Worm (Caenorhabditis elegans) whole organism, L4/young adult: ENCODE data around the gene klc-2.

Source experiments
- W03F9.2 ChIP-seq: fragments of 150-350 bp; optimal IDR thresholded peaks from 2 replicates; lab custom pipeline; 2014; ENCODE audit warnings: missing biosample characterization, missing genetic modification characterization
- dao-5 ChIP-seq: sonication (generic microtip); optimal IDR thresholded peaks from 2 replicates; lab custom pipeline; 2016; ENCODE audit warnings: missing genotype, missing genetic modification characterization, moderate library complexity, missing compliant biosample characterization
- him-1 ChIP-seq: sonication (generic microtip); optimal IDR thresholded peaks from 2 replicates; lab custom pipeline; 2016; ENCODE audit warnings: missing genotype, missing genetic modification reagents, missing genetic modification characterization, missing compliant biosample characterization

Gene klc-2

DNA sequence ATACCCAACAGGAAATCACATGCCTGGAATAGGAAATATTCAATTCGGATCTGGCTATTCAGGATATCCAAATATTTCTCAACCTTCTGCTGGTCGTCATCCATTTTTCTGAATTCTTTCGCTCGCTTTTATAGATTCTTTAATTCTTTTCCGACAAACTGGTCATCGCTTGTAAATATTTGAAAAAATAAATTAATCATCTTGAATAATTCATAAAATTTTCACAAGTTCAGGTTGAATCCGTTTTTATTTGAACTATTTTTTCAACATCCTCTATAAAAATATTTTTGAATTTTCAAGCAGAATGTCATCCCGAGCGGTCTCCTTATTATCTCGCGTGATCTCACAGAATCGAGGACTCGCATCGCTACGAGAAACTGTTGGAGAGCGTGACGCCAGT, 12.2 kb upstream of the klc-2 start, which contains the start of gene mrpl-48:
TSS of gene mrpl-48 (plus strand) at position 301 of the 400 bp plus-strand sequence.
- TF ChIP-seq W03F9.2 (no peak), him-1 (no peak), dao-5 (tag; lab: Kevin White, UChicago) (no peak)

DNA sequence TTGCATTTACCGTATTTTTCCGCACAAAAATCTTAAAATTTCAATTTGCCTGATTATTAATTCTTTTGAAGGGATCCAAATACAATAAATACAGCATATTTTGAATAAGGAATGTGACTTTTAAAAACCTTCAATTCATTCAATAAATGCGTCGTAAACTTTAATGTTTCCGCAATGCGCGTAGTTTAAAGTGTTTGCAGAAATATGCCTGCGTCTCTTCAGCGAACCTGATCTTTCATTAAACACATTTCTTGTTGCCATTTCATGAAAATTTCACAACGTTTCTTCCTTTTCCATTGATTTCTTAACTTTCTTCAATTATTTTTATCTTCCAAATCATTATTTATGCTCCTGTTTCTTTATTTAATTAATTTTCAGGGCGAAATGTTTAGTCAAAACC, 11.1 kb upstream of the klc-2 start, which contains the start of gene vps-37:
TSS of gene vps-37 (plus strand) at position 378 of the 400 bp plus-strand sequence.
- no peak for TF ChIP-seq dao-5 (tag; lab: Kevin White, UChicago)
- peak; percentile 31 for TF ChIP-seq W03F9.2
- TF ChIP-seq him-1 = no peak

DNA sequence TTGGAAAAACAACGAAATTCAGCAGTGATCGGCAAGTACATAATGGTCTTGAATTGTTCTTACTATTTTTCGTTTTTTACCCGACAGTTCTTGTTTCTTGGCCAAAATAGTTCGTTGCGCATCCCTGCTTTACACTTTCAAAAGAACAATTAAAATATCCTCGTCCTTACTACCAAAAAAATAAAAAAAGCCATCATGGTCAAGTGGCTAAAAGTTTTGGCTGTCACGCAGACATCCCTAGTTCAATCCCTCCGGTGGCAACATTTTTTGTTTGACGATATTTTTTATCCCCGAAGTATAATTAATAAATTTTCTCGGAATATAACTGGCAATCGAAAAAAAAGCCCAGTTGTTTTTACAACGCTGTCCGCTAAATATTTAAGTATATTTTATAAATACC, 10.7 kb upstream of the klc-2 start:
- no peak for TF ChIP-seq W03F9.2
- no peak for TF ChIP-seq dao-5 (tag; lab: Kevin White, UChicago)
- TF ChIP-seq him-1 = no peak

ce11 chrV:5587955-5588354, 6.7 kb upstream of the klc-2 start:
- no peak for TF ChIP-seq W03F9.2
- TF ChIP-seq dao-5 (tag; lab: Kevin White, UChicago) = no peak
- TF ChIP-seq him-1 = no peak

DNA sequence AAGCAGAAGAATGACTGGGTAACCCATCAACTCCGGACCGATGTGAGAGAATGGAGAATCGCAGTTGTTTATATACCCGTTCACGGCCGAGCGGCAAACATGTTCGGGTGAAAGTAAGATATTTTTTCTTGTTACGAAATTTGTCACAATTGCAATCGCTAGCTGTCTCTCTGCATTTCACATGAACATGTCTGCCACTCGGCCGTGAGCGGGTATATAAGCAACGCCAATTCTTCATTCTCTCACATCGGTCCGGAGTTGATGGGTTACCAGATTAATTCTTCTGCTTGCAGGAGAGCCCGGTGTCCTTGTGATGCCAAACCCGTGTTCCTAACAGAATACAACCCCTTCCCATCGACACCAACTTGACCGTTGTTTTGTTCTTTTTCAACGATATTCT, 5.8 kb upstream of the klc-2 start:
- no peak for TF ChIP-seq him-1
- TF ChIP-seq W03F9.2 = no peak
- TF ChIP-seq dao-5 (tag; lab: Kevin White, UChicago) = no peak

DNA sequence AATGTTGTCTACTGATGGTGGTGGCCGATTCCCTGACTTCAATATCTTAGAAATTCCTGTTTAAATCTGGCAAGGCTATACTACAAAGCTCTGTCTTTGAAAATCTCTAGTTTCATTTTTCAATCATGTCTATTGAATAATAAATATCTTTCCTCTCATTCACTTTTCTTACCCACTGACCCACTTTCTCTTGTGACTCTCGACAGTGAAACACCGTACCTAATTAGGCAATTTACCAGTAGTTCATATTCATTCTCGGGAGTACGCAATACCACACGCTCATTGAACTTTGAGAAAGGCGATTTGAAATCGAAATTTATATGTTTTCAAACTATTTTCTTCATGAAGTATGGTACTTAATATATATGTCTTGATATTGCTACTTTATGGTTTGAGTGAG, 3.6 kb upstream of the klc-2 start, which contains the start of gene CD4.11:
TSS of gene CD4.11 (plus strand) at position 301 of the 400 bp plus-strand sequence.
- TF ChIP-seq him-1 = no peak
- no peak for TF ChIP-seq W03F9.2
- no peak for TF ChIP-seq dao-5 (tag; lab: Kevin White, UChicago)

DNA sequence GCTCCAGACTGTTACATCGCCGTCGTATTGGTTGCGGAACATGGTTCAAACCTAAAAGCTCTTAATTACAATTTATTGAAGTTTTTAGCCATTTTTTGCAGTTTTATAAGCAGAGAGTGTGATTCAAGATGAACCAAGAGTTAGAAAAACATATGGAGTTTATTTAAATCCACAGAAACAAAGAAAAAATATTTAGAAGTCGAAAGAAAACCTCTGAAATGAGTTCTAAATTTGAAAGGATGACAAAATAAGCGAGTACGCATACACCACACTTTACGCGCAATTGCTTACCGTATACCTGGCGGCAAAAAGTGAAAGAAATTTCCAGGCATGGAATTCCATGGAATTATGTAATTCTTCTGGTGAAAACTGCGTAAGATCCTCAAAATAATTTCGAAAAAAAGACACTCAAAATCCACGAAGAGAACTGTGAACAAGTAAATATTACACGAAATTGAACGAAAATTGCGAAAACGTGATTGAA, 3.1 kb upstream of the klc-2 start, which contains the start of gene pas-6:
TSS of gene pas-6 (minus strand) at position 51 of the 484 bp plus-strand sequence.
- TF ChIP-seq dao-5 (tag; lab: Kevin White, UChicago) = no peak
- no peak for TF ChIP-seq him-1
- peak; percentile 10 for TF ChIP-seq W03F9.2

DNA sequence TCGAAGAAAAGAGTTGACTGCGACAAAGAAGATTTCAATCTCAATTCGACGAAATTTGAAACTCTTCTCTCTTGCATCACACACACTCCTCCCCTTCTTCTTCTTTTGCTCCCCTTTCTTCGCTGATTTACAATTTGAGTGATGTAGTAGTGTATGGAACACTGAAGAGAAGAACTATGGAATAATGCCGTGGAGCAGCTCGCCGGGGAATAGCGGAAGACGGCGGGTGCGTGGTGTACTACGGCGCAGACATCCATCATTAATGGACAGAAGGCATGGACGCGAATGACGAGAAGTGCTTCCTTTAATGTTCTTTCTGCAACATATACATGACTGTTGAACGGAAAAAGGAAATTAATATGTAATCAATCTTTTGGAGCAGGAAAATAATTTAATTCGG, 1.6 kb upstream of the klc-2 start:
- TF ChIP-seq W03F9.2 = no peak
- TF ChIP-seq dao-5 (tag; lab: Kevin White, UChicago) = no peak
- TF ChIP-seq him-1 = no peak

- TF ChIP-seq dao-5 (tag; lab: Kevin White, UChicago) = no peak
- no peak for TF ChIP-seq him-1
- no peak for TF ChIP-seq W03F9.2
Measured at ce11 chrV:5582308-5582707, 1.1 kb upstream of the klc-2 start.

DNA sequence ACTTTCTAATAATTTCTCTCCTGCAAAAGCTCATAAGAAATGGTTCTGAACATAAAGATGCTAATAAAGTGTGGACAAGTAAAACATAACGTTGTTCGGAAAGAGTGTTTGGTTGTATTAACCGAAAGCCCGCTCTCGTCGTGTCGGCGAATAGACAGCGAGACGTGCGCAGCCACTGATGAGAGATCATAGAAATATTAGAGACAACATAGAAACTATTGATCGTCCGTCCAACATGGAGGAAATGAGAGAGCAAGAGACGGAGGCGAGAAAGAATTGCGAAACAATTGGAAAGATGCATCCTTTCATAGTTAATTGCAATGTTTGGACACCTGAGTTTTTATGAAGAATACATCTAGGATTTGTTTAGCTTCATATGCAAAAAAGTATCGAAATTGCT, 695 bp downstream of the klc-2 start:
- no peak for TF ChIP-seq him-1
- TF ChIP-seq W03F9.2 = no peak
- TF ChIP-seq dao-5 (tag; lab: Kevin White, UChicago) = no peak

DNA sequence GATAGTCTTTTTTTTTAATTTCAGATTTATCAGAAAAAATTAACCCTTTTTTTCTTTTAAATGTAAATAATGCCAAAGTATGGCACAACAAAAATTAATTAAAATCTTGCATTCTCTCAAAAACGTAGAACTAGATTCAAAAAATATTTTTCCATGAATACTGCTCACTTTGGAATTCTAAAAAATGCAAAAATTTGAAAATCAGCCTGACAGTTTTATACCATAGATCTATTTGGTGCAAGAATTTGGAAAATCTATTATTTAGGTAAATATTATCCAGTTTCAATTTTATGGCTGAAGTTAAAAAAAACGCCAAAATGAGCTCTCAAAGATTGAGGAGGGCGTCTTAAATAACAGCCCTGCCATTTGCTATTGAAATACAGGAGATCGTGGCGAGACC, 1.5 kb downstream of the klc-2 start:
- TF ChIP-seq dao-5 (tag; lab: Kevin White, UChicago) (no peak), him-1 (no peak), W03F9.2 (no peak)

DNA sequence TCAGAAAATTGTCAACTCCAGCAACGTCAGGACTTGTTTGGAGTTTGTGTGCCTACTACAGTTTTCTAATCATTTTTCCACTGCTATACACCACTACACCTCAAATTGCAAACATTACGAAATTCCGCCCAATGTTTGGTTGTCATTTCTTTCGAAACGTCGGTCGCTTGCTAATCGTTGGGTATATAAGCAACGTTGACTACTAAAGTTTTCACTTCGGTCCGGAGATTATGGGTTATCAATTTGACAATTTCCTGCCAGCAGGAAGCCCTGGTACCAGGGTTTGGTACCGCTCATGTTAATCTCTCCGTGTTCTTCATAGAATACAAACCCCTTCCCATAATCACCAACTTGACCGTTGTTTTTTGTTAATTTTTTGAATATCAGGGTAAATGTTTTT, 5.2 kb downstream of the klc-2 start:
- TF ChIP-seq him-1 (peak; percentile 27), W03F9.2 (peak; percentile 54), dao-5 (tag; lab: Kevin White, UChicago) (no peak)

- no peak for TF ChIP-seq W03F9.2
Measured at ce11 chrV:5571691-5572090, 9.5 kb downstream of the klc-2 start.

DNA sequence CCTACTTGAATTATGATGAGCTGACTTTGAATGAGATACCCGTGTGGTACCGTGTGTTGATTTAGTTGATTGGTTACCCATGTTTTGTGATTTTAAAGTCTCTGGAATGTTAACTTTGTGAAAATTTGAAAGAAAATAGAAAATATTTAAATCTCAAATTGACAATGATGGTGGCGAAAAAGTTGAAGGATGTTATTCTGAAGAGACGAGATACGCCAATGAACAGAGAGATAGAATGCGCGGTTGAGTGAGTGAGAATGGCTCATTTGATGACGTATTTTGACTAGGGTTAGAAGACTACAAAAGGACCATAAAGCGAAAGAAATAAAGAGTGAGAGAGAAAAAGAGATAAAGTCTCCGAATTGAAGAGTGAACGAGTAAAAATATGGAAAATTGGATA, 10.8 kb downstream of the klc-2 start, which contains the start of gene glb-6:
TSS of gene glb-6 (minus strand) at position 101 of the 400 bp plus-strand sequence.
- TF ChIP-seq him-1 (no peak), W03F9.2 (no peak), dao-5 (tag; lab: Kevin White, UChicago) (no peak)

ce11 chrV:5567119-5567518, 14.1 kb downstream of the klc-2 start, which contains the start of gene C18C4.7:
Gene C18C4.7 (minus strand): TSS chrV:5567219.
- TF ChIP-seq W03F9.2 (no peak), dao-5 (tag; lab: Kevin White, UChicago) (no peak), him-1 (no peak)

DNA sequence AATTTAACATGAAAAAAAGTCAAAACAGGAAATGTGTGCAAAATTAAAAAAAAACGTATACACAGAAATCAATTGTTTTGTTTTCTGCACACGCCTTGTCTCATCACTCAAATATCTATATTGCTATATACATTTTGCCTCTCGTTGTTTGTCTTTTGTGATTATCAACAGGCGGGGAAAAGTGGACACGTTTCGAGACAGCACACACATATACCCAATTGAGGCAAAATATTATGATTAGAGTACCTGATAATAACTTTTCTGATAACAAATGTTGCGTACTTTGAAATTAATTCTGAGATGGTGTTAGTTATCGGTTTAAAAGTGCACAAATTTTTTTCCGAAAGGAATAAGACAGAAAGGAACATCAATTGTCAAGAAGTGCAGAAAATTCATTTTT, 21.3 kb downstream of the klc-2 start:
- TF ChIP-seq him-1 = no peak
- TF ChIP-seq W03F9.2 = no peak
- TF ChIP-seq dao-5 (tag; lab: Kevin White, UChicago) = no peak
